Fruit fly (Drosophila melanogaster) whole organism, adult: ENCODE data around the gene CG13461.

Experiments used
- Mnt ChIP-seq: fragments of 200-800 bp; sonication (Bioruptor generic); optimal IDR thresholded peaks from 2 replicates; lab custom pipeline; 2016; ENCODE audit warnings: missing biosample characterization, mild to moderate bottlenecking, missing genetic modification characterization
- cic ChIP-seq: fragments of 200-800 bp; sonication (Bioruptor generic); optimal IDR thresholded peaks from 2 replicates; lab custom pipeline; 2017; ENCODE audit warnings: missing biosample characterization, mild to moderate bottlenecking, missing genetic modification characterization, moderate library complexity

dm6 chr3L:15011142-15011541 lies 41.1 kb downstream of the CG13461 start:
- no peak for TF ChIP-seq cic (GFP tag; lab: Kevin White, UChicago)
- TF ChIP-seq Mnt (GFP tag; lab: Kevin White, UChicago): no peak
